Worm (Caenorhabditis elegans) whole organism, dauer: Measurements from ENCODE around the gene C16A3.5.

Experiments used
- unc-62 ChIP-seq: sonication (generic microtip); optimal IDR thresholded peaks from 2 replicates; lab custom pipeline; 2017; ENCODE audit warnings: missing biosample characterization, missing genetic modification reagents, missing genetic modification characterization

Gene C16A3.5

DNA sequence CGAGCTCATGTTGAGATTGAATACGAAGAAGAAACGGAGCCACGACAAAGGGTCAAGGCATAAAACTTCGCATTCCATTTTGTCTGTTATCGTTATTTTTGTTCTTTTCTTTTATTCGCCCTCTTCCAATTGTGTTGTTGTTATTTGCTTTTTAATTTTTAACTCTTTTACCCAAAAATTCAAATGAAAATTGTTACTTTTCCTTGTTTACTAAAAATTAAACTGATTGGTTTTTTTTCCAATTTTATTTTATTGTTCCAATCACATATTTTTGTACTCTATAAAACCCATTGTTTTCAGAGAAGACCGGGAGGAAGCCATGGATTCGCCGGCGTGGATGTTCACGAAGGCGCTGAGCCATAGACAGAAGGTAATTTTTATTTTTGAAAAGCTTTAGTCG lies at the start of gene C16A3.5:
C16A3.5 (plus strand) TSS at position 301 of the 400 bp plus-strand sequence.
- TF ChIP-seq unc-62 = no peak

DNA sequence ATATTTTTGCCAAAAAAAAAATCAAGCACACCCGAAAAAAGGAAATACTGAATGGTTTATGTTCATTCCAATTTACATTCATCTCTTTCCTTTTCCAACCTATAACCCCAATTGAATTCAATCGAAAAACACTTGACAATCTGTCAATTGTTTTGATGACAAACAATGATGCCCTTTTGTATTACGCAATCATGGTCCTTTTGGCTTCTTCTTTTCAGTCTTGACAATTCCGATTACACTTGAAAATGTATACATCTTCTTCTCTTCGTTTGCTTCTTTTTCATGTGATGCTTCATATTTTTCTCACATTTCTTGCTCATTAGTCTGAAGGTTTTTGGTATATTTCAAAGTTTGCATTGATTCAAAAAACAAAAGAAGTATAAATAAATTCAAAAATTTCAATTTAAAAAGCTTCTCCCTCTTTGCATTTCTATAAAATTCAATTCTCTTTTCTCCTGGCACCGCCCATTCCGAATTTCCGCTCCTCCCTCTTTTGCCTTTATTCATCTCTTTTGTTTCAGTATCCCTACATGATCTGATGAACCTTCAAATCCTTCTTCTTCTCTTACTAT lies 49.3 kb upstream of the C16A3.5 start, which contains the start of gene C56G2.4:
C56G2.4 (plus strand) TSS at position 522 of the 572 bp plus-strand sequence.
- no peak for TF ChIP-seq unc-62

DNA sequence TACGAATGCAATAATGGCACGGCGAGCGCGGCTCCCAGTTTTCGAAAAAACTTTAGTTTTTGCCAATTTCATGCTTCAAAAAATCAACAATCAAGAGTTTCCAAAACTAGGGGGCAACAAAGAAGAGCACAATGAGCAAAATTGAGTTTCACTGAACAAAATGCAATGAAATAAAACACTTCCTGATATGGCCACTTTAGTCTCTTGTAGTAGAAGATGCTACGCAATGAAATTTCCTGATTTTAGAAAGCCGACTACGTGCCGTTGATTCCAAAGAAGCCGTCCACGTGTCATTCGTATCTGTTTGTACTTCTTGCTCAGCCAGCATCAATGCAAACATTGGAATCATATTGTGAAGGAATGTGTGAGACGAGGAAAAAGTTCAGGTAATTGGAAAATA lies 46.2 kb upstream of the C16A3.5 start:
- TF ChIP-seq unc-62 = no peak

DNA sequence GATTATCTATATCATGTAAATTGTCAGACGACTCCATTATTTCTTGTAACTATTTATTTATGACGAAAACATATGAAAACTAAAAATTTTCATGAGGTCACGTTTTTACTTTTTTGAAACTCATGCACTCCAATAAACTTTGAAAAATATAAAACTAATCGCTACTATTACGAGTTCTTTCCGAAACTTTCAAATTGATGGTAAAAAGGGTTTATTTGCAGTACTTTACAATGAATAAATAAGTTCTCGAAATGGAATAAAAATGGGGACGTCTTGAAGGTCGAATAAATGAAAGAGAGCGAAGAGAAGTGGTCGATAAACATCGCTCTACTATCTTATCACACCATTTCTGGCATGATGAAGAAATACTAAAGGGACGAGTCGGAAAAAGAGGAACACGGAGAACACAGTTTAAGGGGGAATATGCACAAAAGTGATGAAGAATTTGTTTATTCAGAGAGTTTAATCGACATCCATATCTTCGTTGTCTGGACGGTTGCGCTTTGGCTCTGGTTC lies 40.6 kb upstream of the C16A3.5 start, which contains the start of gene let-767:
let-767 (minus strand) TSS at position 51 of the 516 bp plus-strand sequence.
- no peak for TF ChIP-seq unc-62

DNA sequence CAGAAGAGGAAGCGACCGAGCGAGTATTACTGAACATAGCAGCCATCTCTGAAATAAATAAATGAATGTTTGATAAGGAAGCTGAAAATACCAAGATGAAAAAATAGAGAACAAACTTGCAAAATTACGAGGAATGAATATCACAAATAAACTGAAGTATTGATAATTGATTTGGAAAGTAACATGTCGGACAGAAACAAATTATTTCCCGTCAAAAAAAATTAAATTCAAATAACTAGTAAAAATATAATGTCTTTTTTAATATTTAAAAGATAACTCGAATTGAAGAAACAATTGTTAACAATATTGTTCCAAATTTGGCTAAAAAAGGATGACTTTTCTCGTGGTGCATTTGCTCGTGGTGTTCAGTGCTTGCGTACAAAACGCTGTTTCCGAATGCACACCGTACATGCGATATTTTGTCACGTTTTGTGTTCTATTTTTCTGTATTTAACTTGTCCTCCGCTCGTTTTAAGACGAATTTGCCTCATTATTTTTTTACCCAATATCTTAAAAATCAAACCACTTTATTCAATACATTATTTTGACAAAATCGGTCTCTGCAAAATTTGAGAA lies 38.6 kb upstream of the C16A3.5 start, which contains the start of gene rpn-13:
rpn-13 (minus strand) TSS at position 51 of the 576 bp plus-strand sequence.
- no peak for TF ChIP-seq unc-62

DNA sequence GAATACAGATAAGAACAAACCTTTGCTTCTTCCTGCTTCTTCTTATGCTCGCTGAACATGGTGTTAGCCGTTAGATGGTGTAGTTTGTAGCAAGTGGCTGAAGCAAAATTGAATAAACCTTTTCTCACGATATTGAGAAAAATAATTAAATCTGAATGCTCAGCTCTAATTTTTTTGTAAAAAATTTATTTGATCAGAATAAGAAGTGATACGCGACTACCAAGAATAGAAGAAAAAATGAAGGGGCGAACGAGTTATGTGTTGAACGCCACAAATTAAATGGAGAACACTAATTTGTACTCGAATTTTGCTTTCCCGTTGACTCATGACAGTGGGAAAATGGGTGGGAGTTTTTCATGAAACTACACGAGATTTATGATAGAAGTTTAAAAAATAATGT lies 37.3 kb upstream of the C16A3.5 start, which contains the start of gene C56G2.9:
C56G2.9 (minus strand) TSS at position 101 of the 400 bp plus-strand sequence.
- no peak for TF ChIP-seq unc-62

DNA sequence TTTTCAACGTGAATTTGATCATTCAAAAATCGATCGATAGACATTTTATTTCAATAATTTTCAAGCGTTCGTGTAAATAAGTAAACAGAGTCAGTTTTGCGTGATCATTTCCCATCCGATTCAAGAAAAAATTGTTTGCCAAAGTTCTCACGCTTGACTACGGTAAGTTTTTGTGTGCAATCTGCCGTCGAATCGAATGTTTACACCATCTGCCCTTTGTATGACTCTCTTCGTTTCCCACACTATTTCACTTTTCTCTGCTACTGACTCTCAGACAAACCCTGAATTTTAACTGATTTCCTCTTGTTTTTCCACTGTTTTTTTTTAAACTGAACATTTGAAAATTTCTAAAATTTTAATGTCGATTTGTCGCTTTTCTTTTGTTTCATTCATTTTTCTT lies 35.8 kb upstream of the C16A3.5 start:
- TF ChIP-seq unc-62 = no peak

DNA sequence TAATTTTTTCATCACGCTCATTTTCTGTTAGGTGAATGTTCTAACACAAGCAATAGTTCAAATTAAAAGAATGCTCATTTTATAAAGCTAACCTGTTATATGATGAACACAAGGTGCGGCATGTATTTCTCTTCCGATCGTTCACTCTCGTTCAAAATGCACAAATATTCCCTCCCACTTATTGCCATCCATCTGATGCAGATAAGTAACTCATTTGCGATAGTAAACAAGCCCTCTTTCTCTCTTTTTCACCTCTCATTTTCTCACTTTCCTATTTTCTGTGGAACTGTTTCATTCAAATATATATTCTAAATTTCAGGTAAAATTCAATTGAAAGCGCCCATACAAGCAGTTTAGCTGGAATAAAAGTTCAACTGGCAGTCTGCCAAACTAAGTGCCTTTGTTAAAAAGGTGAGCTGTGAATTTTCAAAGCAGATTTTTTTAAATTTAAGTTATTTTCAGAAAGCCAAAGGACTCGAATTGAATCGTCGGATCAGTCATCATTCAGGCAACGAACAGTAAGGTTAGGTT lies 34.5 kb upstream of the C16A3.5 start, which contains the start of the genes trmt-10C.2 and C56G2.22:
trmt-10C.2 (plus strand) TSS at position 314 of the 531 bp plus-strand sequence.
C56G2.22 (plus strand) TSS at position 481 of the 531 bp plus-strand sequence.
- no peak for TF ChIP-seq unc-62

DNA sequence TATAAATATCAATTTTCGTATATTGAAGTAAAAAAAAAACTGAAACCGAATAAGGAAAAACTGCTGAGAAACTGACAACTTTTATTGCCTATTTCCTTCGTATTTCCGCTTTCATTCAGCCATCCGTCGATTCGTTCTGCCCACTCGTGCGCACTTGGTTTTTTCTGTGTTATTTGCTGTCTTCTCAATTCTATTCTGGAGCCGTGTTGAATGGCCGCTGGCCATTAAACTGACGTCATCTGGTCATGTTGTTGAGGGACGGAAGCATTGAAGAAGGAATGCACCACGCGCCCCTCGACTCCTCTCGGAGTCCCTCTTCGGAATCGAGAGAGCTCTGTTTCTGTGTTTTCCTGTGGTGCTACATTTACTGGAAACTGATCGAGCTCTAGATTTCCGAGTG lies 32.0 kb upstream of the C16A3.5 start:
- TF ChIP-seq unc-62 = no peak

DNA sequence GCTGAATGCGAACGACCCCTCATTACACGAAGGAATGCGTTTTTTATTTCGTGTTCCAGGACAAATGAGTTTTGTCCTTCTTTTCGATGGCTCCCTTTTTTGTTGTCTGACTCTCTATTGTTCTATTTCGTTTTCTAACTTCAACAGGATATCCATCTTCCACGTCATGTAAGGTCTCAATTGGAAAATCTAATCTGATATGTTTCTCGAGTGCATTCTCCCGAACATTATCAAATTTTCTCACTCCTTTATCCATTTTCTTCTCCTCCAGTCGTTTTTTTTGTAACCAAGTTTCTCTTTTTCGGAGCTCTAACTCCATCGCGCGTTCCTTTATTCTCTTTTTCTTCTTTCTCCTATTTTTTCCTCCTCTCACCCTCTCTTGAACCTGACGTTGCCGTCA lies 30.1 kb upstream of the C16A3.5 start:
- TF ChIP-seq unc-62 = no peak

DNA sequence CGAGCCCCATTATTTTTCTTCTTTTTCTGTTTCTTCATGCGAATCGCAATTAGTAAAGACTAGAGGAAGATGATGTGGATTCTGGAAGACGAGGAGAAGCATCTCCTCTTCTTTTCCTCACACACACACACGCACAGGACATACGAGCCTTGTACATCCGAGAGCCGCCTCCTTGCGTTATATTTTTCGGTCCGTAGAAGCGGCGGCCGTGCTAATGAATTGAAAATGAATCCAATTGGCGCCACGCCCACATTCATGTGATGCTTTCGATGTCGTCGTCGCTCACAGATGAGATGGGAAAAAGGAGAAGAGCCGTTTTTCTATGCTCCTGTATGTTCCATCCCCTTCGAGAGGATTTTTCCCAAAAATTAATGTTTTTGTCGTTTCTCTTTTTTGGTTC lies 29.1 kb upstream of the C16A3.5 start:
- TF ChIP-seq unc-62 = no peak

DNA sequence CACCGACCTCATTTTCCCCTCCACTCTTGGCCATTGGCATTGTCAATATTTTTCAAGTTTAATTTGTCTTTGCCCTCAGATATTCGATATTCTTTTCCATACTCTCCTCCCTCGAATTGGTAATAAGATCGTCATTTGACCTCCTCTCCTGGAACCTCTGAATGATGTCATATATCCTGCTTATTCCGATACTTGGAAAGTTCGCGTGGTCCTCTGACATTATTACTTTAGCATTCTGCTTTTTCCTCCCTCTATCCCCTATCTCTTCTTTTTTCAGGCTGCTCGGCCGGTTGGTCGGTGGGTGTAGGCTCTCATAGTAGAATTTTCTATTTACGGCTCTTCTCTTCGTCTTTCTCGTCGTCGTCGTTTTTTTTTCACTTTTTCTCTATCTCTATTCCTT lies 28.1 kb upstream of the C16A3.5 start:
- TF ChIP-seq unc-62 = no peak

DNA sequence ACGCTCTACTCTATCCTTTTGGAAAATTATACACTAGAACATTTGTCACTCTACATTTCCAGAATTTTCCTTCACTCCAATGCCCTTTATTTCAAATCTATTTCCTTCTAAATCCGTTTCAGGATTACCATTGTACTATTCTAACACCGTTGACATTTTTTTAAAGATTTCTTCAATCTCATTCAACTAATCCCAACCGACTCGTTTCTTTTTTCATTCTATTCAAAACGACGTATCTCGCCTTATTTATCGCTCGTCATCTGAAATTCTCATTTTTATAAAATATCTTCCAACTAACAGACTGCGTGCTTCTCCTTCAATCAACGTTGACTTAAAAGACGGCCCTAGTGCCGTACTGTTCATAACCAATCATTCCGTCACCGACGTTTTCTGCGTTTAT lies 27.5 kb upstream of the C16A3.5 start, which contains the start of gene akap-1:
akap-1 (plus strand) TSS at position 301 of the 400 bp plus-strand sequence.
- TF ChIP-seq unc-62 = no peak

DNA sequence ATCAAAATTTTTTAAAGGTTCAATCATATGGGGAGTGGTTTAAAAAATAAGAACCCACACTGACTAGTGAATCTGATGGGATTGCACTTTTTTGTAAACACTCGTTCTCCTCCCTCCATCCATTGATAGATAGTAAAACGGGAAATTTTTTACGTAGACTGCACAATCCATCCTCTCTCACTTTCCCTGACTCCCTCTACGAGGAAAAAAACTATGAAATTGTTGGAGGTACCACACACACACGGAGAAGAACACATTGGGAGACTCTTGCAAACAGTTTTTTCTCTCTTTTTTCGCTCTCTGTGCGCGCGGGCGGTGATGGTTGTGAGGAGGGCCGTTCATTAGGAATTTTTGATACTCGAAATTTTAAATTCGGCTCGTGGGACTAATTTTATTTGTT lies 25.2 kb upstream of the C16A3.5 start:
- no peak for TF ChIP-seq unc-62

DNA sequence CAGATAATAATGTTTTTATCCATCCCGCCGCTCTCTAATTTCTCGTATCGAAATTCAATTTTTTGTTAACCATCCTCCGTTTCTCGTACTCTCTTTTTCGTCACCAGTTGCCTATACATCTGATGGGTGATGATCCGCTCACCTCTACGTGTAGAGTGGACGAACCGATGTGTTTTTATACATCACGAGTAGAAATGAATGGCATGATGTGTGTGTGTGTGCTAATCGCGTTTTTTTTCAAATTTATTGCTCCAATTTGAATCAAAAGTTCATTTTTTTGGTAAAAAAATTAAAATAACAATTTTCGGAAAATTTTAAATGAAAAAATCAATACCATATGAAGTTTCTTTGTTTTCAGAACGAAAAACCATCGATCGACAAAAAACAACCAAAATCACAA lies 24.6 kb upstream of the C16A3.5 start:
- TF ChIP-seq unc-62 = no peak

DNA sequence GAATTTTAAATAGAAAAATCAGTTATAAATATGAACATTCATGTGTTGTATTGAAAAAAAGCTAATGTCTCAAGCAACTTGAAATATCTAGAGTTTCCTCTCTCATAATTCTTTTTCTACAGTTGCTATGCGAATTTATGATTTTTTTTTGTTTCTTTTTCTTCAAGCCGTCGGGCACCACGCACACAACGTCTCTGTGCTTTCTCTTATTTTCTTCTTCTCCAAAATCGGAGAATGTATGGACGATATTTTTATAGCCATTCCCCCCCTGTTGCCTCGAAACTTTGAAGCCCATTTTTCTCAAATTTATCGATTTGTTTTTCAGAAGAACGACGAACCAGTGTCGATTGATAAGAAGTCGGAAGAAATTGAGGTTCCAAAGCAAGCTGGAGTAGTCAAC lies 23.8 kb upstream of the C16A3.5 start:
- TF ChIP-seq unc-62 = no peak

DNA sequence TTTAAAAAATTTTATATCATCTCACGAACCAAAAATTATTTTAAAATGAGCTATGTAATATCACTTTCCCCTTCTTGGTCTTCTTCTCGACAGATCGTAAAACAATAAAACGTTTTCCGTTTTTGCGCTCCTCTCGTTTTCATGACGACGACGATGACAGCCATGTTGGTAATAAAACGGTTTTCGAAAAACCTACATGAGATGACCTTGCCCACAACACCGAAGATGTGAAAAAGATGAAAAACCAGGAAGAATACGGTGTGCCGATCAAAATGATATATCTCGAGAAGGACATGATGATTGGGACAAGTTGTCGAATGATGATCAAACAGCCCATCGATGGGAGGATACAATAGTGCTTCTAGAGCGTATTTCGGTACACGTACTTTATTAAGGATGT lies 21.9 kb upstream of the C16A3.5 start:
- no peak for TF ChIP-seq unc-62
